Worm (Caenorhabditis elegans): ENCODE data around the gene asp-6.

Gene asp-6

ce11 chrV:8299191-8299854 lies 30.6 kb upstream of the asp-6 start, which contains the start of gene W02D7.5:
TSS of gene W02D7.5 (minus strand) at chrV:8299241.
- TF ChIP-seq nhr-10 (tag; optimal IDR thresholded peaks at IDR 0.05) (no peak), lin-11 (tag; optimal IDR thresholded peaks at IDR 0.05) (no peak), unc-55 (GFP tag; optimal IDR thresholded peaks at IDR 0.05) (no peak), F13H6.1 (tag; optimal IDR thresholded peaks at IDR 0.05) (no peak), sma-9 (GFP tag; optimal IDR thresholded peaks at IDR 0.05) (no peak), sma-9 (tag; optimal IDR thresholded peaks at IDR 0.05) (no peak), nhr-12 (tag; optimal IDR thresholded peaks at IDR 0.05) (no peak)

ce11 chrV:8297504-8297903 lies 28.8 kb upstream of the asp-6 start, which contains the start of gene W02D7.4:
TSS of gene W02D7.4 (minus strand) at chrV:8297604.
- TF ChIP-seq unc-39 (tag; optimal IDR thresholded peaks at IDR 0.05) (no peak), nhr-23 (tag; optimal IDR thresholded peaks at IDR 0.05) (no peak), lin-13 (GFP tag; optimal IDR thresholded peaks at IDR 0.05) (no peak), nhr-21 (tag; optimal IDR thresholded peaks at IDR 0.05) (no peak), ZK546.5 (tag; optimal IDR thresholded peaks at IDR 0.05) (no peak), skn-1 (tag; optimal IDR thresholded peaks at IDR 0.05) (no peak), Y55F3AM.14 (GFP tag; optimal IDR thresholded peaks at IDR 0.05) (no peak), nhr-10 (tag; optimal IDR thresholded peaks at IDR 0.05) (no peak), egl-27 (tag; optimal IDR thresholded peaks at IDR 0.05) (no peak), ztf-11 (tag; optimal IDR thresholded peaks at IDR 0.05) (no peak), F13H6.1 (tag; optimal IDR thresholded peaks at IDR 0.05) (no peak), ztf-1 (GFP tag; conservative IDR thresholded peaks at IDR 0.05) (no peak), blmp-1 (tag; optimal IDR thresholded peaks at IDR 0.05; ENCODE audit: insufficient read depth) (no peak), nhr-77 (tag; optimal IDR thresholded peaks at IDR 0.05) (no peak), lin-39 (tag; optimal IDR thresholded peaks at IDR 0.05) (no peak), dmd-4 (tag; optimal IDR thresholded peaks at IDR 0.05) (no peak), mab-5 (tag; optimal IDR thresholded peaks at IDR 0.05) (no peak), nhr-6 (tag; optimal IDR thresholded peaks at IDR 0.05) (no peak), sma-9 (GFP tag; optimal IDR thresholded peaks at IDR 0.05) (no peak), sma-9 (tag; optimal IDR thresholded peaks at IDR 0.05) (no peak), ceh-82 (tag; optimal IDR thresholded peaks at IDR 0.05) (no peak)

- no peak for TF ChIP-seq R02D3.7 (tag; optimal IDR thresholded peaks at IDR 0.05)
- no peak for TF ChIP-seq snpc-4 (tag; optimal IDR thresholded peaks at IDR 0.05)
- no peak for TF ChIP-seq sma-3 (GFP tag; optimal IDR thresholded peaks at IDR 0.05)
- TF ChIP-seq ztf-1 (GFP tag; conservative IDR thresholded peaks at IDR 0.05) = no peak
- TF ChIP-seq dmd-4 (tag; optimal IDR thresholded peaks at IDR 0.05) = no peak
- no peak for TF ChIP-seq mab-5 (tag; optimal IDR thresholded peaks at IDR 0.05)
- no peak for TF ChIP-seq ama-1 (optimal IDR thresholded peaks at IDR 0.05)
- TF ChIP-seq nhr-6 (tag; optimal IDR thresholded peaks at IDR 0.05) = no peak
- no peak for TF ChIP-seq egl-27 (tag; optimal IDR thresholded peaks at IDR 0.05)
- TF ChIP-seq nhr-10 (tag; optimal IDR thresholded peaks at IDR 0.05) = no peak
- TF ChIP-seq nhr-25 (tag; optimal IDR thresholded peaks at IDR 0.05) = no peak
- TF ChIP-seq blmp-1 (tag; optimal IDR thresholded peaks at IDR 0.05; ENCODE audit: insufficient read depth) = no peak
- no peak for TF ChIP-seq ceh-82 (tag; optimal IDR thresholded peaks at IDR 0.05)
- no peak for TF ChIP-seq Y55F3AM.14 (GFP tag; optimal IDR thresholded peaks at IDR 0.05)
- TF ChIP-seq ZK546.5 (tag; optimal IDR thresholded peaks at IDR 0.05) = no peak
- no peak for TF ChIP-seq nhr-23 (tag; optimal IDR thresholded peaks at IDR 0.05)
- no peak for TF ChIP-seq C34F6.9 (tag; optimal IDR thresholded peaks at IDR 0.05)
- TF ChIP-seq mbf-1 (tag; optimal IDR thresholded peaks at IDR 0.05) = no peak
- no peak for TF ChIP-seq nhr-129 (tag; optimal IDR thresholded peaks at IDR 0.05)
Measured at ce11 chrV:8295866-8296265, 27.1 kb upstream of the asp-6 start, which contains the start of gene smex-1. TSS of gene smex-1 (minus strand) at chrV:8295966.

ce11 chrV:8291764-8292163 lies 23.0 kb upstream of the asp-6 start, which contains the start of gene srg-33:
TSS of gene srg-33 (plus strand) at chrV:8292064.
- no peak for TF ChIP-seq nhr-23 (tag; optimal IDR thresholded peaks at IDR 0.05)

DNA sequence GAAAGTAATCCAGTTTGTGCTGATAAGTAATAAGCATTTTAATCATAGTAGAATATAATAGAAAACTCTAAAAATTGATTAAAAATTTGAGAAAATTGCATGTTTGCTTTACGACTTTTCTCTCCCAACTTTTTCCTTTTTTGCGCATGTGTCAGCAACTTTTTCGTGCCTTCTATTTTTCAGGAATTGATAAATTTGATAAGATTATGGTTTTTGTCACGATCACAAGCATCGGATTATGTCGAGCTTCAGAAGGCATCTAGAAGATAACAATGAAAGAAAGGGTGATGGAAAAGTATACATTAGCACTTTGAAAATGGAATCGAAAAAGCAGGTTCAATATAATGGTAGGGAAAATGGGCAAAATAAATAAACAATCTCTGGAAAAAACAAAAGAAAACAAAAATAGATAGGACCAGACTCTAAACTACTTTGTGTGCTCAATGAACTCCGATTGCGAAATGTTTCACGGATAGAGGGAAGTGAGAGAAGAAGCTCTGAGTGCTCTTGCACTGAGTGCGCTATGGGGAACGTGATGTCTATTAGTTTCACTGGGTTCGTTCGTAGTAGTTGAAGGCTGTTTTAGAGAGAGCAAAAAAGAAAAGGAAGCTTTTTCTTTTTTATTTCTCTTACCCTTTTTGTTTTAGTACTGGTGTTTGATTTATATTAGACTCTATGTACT lies 19.5 kb upstream of the asp-6 start:
- no peak for TF ChIP-seq mbf-1 (tag; optimal IDR thresholded peaks at IDR 0.05)
- TF ChIP-seq ama-1 (optimal IDR thresholded peaks at IDR 0.05) = no peak
- TF ChIP-seq lin-11 (tag; optimal IDR thresholded peaks at IDR 0.05) = no peak
- TF ChIP-seq nhr-10 (tag; optimal IDR thresholded peaks at IDR 0.05) = no peak
- TF ChIP-seq skn-1 (tag; optimal IDR thresholded peaks at IDR 0.05) = no peak
- TF ChIP-seq ceh-82 (tag; optimal IDR thresholded peaks at IDR 0.05) = no peak
- TF ChIP-seq elt-3 (tag; optimal IDR thresholded peaks at IDR 0.05) = no peak
- TF ChIP-seq crh-2 (tag; optimal IDR thresholded peaks at IDR 0.05) = no peak
- no peak for TF ChIP-seq lsy-2 (tag; optimal IDR thresholded peaks at IDR 0.05)
- TF ChIP-seq nhr-6 (tag; optimal IDR thresholded peaks at IDR 0.05) = peak; percentile 7
- TF ChIP-seq Y55F3AM.14 (GFP tag; optimal IDR thresholded peaks at IDR 0.05) = no peak
- no peak for TF ChIP-seq elt-1 (tag; optimal IDR thresholded peaks at IDR 0.05)
- no peak for TF ChIP-seq mab-5 (tag; optimal IDR thresholded peaks at IDR 0.05)
- TF ChIP-seq nhr-23 (tag; optimal IDR thresholded peaks at IDR 0.05) = no peak
- no peak for TF ChIP-seq unc-39 (tag; optimal IDR thresholded peaks at IDR 0.05)
- TF ChIP-seq nhr-237 (tag; optimal IDR thresholded peaks at IDR 0.05) = no peak
- no peak for TF ChIP-seq nhr-12 (tag; optimal IDR thresholded peaks at IDR 0.05)
- peak in 1 of 2 experiments; percentile 64 for TF ChIP-seq mdl-1 (tag; optimal IDR thresholded peaks at IDR 0.05)
- TF ChIP-seq lin-13 (GFP tag; optimal IDR thresholded peaks at IDR 0.05) = no peak
- TF ChIP-seq blmp-1 (tag; optimal IDR thresholded peaks at IDR 0.05; ENCODE audit: insufficient read depth) = no peak
- TF ChIP-seq gmeb-1 (tag; optimal IDR thresholded peaks at IDR 0.05) = no peak
- no peak for TF ChIP-seq fos-1 (tag; optimal IDR thresholded peaks at IDR 0.05)
- TF ChIP-seq zag-1 (tag; optimal IDR thresholded peaks at IDR 0.05) = peak; percentile 24
- no peak for TF ChIP-seq snpc-4 (tag; optimal IDR thresholded peaks at IDR 0.05)
